Fruit fly (Drosophila melanogaster): ENCODE data around the gene elav.

The elav gene

dm6 chrX:463934-464333, 59.1 kb downstream of the elav start:
- no peak for TF ChIP-seq noc (tag; optimal IDR thresholded peaks at IDR 0.05)

- no peak for TF ChIP-seq noc (tag; optimal IDR thresholded peaks at IDR 0.05)
Observed at dm6 chrX:460447-460846, 62.6 kb downstream of the elav start, which contains the start of gene ase. TSS of gene ase (plus strand) at chrX:460747.
